Worm (Caenorhabditis elegans) whole organism, young adult: Measurements from ENCODE around the gene T10H4.4.

Experiments
- F52B5.7 ChIP-seq: sonication (generic microtip); optimal IDR thresholded peaks from 2 replicates; lab custom pipeline; 2016; ENCODE audit warnings: mild to moderate bottlenecking, missing genetic modification characterization, missing compliant biosample characterization
- attf-3 ChIP-seq: fragments of 200-800 bp; sonication (Bioruptor generic); conservative IDR thresholded peaks from 2 replicates; pipeline ENCODE4 v1.3.6; 2022; ENCODE audit warnings: missing genetic modification reagents, missing genetic modification characterization, missing compliant biosample characterization
- dpl-1 ChIP-seq: fragments of 150-350 bp; optimal IDR thresholded peaks from 2 replicates; lab custom pipeline; 2014; ENCODE audit warnings: missing biosample characterization, missing genetic modification reagents, missing genetic modification characterization
- hlh-26 ChIP-seq: fragments of 200-800 bp; sonication (Bioruptor generic); conservative IDR thresholded peaks from 2 replicates; pipeline ENCODE4 v1.3.6; 2022; ENCODE audit warnings: missing genetic modification reagents, missing genetic modification characterization, missing compliant biosample characterization
- hrde-1 ChIP-seq: sonication (generic microtip); optimal IDR thresholded peaks from 2 replicates; lab custom pipeline; 2016; ENCODE audit warnings: missing genetic modification characterization, mild to moderate bottlenecking, missing compliant biosample characterization, moderate library complexity, missing genotype, missing genetic modification reagents, borderline replicate concordance
- pha-4 ChIP-seq: fragments of 150-350 bp; sonication (generic microtip); optimal IDR thresholded peaks from 2 replicates; lab custom pipeline; 2014; ENCODE audit warnings: missing biosample characterization, missing genetic modification reagents, missing genetic modification characterization
- sdz-38 ChIP-seq: sonication (generic microtip); optimal IDR thresholded peaks from 2 replicates; lab custom pipeline; 2016; ENCODE audit warnings: missing genotype, missing genetic modification characterization, missing compliant biosample characterization
- unc-130 ChIP-seq: sonication (generic microtip); optimal IDR thresholded peaks from 2 replicates; lab custom pipeline; 2016; ENCODE audit warnings: missing genetic modification reagents, missing genetic modification characterization, missing compliant biosample characterization
- unc-62 ChIP-seq: fragments of 150-350 bp; optimal IDR thresholded peaks from 2 replicates; lab custom pipeline; 2014; ENCODE audit warnings: missing biosample characterization, missing genetic modification reagents, missing genetic modification characterization
- ztf-18 ChIP-seq: sonication (generic microtip); optimal IDR thresholded peaks from 2 replicates; lab custom pipeline; 2016; ENCODE audit warnings: missing genotype, mild to moderate bottlenecking, missing genetic modification characterization, missing compliant biosample characterization
- ztf-26 ChIP-seq: sonication (generic microtip); optimal IDR thresholded peaks from 2 replicates; lab custom pipeline; 2017; ENCODE audit warnings: missing genetic modification characterization, missing compliant biosample characterization

DNA sequence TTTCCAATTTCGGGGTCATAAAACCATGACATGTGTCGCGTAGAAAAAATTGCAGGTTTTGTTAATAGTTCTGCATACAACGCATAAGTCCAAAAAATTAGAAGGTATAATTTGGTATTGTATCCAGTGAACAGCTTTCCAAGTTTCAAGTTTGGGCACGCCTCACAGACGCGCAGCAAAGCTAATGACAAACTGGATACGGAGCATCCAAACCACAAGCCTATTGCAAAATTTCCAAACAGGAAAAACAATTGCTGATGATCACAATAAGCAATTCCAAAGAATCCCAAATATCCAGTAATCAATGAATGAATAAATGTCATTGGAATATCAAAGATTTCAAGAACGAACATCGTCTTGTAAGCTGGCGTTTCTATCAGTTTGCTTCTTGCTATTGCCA lies 41.4 kb upstream of the T10H4.4 start:
- TF ChIP-seq pha-4 (tag; lab: Kevin White, UChicago) (no peak), dpl-1 (GFP tag; lab: Kevin White, UChicago) (no peak), ztf-26 (no peak), hrde-1 (tag; lab: Kevin White, UChicago) (no peak), unc-62 (GFP tag; lab: Kevin White, UChicago) (no peak), ztf-18 (no peak), hlh-26 (no peak), F52B5.7 (tag; lab: Kevin White, UChicago) (no peak), attf-3 (no peak), unc-130 (GFP tag; lab: Kevin White, UChicago) (no peak), sdz-38 (no peak)
